Worm (Caenorhabditis elegans): Measurements from ENCODE around the gene Y37E11B.6.
A peak's percentile ranks its signal among the peaks of the same experiment; 100 is the strongest.

Gene Y37E11B.6

DNA sequence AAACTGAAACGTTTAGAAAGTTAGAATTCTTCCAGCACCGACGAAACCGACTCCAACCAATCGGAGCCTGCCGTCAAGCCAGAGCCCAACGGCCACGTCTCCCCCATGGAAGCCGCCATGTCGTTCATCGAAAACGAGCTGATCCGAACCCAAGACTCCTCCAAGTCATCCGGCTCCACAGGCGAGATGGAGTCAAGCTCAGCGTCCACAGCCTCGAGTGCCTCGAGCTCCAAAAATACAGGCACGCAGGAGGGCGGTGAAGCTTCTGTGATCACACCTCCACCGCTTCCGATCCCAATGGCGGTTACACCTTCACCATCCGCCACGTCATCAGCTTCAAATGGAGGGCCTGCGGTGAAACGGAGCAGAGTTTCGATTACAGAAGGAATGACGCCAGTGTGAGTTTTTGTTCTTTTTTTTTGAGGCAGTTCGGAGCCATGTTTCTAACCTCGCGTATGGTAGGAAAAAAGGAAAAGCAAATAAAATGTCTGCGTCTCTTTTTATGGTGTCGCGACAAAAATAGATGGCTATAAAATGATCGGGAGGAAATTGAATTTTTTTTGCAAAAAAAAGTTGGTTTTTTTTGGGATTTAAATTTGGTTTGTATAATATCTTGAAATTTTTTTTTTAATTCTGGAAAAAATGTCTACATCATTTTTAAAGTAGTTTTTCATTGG, 39.3 kb upstream of the Y37E11B.6 start:
- TF ChIP-seq lin-15B (tag; optimal IDR thresholded peaks at IDR 0.05) (peak; percentile 40), pha-4 (tag; optimal IDR thresholded peaks at IDR 0.05) (peak; percentile 52), nhr-25 (tag; optimal IDR thresholded peaks at IDR 0.05) (no peak)

DNA sequence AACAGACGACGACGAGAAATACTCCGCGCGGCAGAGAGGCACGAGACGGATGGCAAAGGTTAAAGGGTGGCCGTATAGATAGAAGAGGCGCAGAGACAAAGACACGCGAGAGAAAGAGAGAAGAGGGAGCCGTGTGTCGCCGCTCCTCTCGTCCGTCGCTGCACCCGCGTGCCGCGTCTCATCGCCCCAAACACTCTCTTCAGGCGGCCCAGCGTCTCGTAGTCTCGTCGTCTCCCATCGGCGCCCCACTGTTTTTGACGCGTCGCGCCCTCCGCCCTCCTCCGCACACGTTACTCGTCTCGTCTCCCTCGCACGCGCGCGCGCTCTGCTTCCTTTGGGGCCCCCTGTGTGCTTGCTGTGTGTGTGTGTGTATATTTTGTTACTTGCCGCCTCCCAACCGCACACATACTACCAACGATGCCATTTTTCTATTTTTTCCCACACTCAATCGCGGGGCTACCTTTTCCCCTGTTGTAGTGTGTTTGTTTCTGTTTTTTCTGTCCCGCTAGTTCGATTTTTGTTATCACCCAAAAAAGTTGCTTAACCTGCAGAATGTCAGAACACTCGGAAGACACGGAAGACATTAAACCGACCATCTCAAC, 37.5 kb upstream of the Y37E11B.6 start, which contains the start of gene madf-9:
Gene madf-9, plus strand, starts transcription at position 552 of the 602 bp plus-strand sequence.
- TF ChIP-seq nhr-43 (tag; optimal IDR thresholded peaks at IDR 0.05; ENCODE audit: poor library complexity, severe bottlenecking) (peak; percentile 73), ama-1 (optimal IDR thresholded peaks at IDR 0.05) (no peak), nhr-23 (tag; optimal IDR thresholded peaks at IDR 0.05) (peak; percentile 28), unc-39 (tag; optimal IDR thresholded peaks at IDR 0.05) (no peak), lin-15B (tag; optimal IDR thresholded peaks at IDR 0.05) (peak; percentile 16), nhr-12 (tag; optimal IDR thresholded peaks at IDR 0.05) (no peak), pha-4 (tag; optimal IDR thresholded peaks at IDR 0.05) (peak; percentile 49), mdl-1 (tag; optimal IDR thresholded peaks at IDR 0.05) (peak; percentile 65), hmg-11 (tag; optimal IDR thresholded peaks at IDR 0.05) (peak; percentile 99), nhr-25 (tag; optimal IDR thresholded peaks at IDR 0.05) (peak; percentile 35), R02D3.7 (tag; optimal IDR thresholded peaks at IDR 0.05) (peak; percentile 2), lin-39 (tag; optimal IDR thresholded peaks at IDR 0.05) (peak; percentile 64), nhr-67 (tag; optimal IDR thresholded peaks at IDR 0.05) (no peak), fos-1 (tag; optimal IDR thresholded peaks at IDR 0.05) (no peak), tbx-2 (tag; optimal IDR thresholded peaks at IDR 0.05) (peak; percentile 58), elt-2 (tag; optimal IDR thresholded peaks at IDR 0.05) (peak; percentile 43), jun-1 (tag; optimal IDR thresholded peaks at IDR 0.05) (peak; percentile 56), lsy-12 (tag; optimal IDR thresholded peaks at IDR 0.05) (peak; percentile 66), nfya-1 (tag; optimal IDR thresholded peaks at IDR 0.05; ENCODE audit: insufficient read depth) (peak; percentile 79), snpc-4 (tag; optimal IDR thresholded peaks at IDR 0.05) (peak; percentile 68), ceh-9 (tag; optimal IDR thresholded peaks at IDR 0.05) (no peak)

DNA sequence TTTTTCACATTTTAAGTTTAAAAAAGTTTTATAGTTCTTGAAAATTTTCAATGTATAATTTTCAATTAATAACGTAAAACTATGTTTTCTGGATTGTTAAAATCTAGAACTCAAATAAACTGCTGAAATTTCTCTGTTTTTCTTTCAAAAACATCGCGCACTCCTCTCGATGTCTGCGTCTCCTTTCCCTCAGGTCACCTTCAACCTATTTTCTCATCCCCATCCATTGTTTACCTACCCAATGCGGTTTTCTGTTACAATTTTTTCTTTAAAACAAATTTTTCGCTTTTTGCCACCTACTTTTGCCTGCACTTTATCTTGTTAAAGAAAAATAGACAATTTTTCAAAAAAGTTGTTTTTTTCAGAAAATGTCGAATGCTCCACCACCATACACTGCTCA, 34.1 kb upstream of the Y37E11B.6 start, which contains the start of gene ZC416.2:
Gene ZC416.2, plus strand, starts transcription at position 366 of the 400 bp plus-strand sequence.
- TF ChIP-seq egl-5 (tag; optimal IDR thresholded peaks at IDR 0.05): no peak
- peak; percentile 39 for TF ChIP-seq hmg-11 (tag; optimal IDR thresholded peaks at IDR 0.05)
- TF ChIP-seq nhr-67 (tag; optimal IDR thresholded peaks at IDR 0.05): no peak
- no peak for TF ChIP-seq nhr-25 (tag; optimal IDR thresholded peaks at IDR 0.05)
- TF ChIP-seq pha-4 (tag; optimal IDR thresholded peaks at IDR 0.05): peak; percentile 89
- no peak for TF ChIP-seq lin-39 (tag; optimal IDR thresholded peaks at IDR 0.05)
- no peak for TF ChIP-seq skn-1 (tag; optimal IDR thresholded peaks at IDR 0.05)
- peak; percentile 4 for TF ChIP-seq nfya-1 (tag; optimal IDR thresholded peaks at IDR 0.05; ENCODE audit: insufficient read depth)

DNA sequence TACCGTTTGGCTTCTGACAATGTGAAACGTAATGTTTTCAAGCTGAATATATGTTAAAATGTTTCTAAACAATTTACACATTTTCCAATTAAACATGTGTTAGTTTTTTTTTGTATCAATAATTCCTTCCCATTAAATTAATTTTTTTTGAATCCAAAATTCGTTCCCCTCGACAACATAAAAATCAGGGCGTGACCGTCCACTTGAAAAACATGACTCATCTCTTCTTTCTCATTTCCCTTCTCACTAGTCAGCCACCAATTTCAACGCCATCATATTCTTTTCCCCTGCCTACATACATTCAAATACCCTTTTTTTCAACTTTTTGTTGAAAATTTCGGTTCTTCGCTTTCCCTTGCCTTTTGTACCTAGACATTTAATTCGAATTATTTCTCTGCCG, 33.4 kb upstream of the Y37E11B.6 start:
- TF ChIP-seq eor-1 (tag; optimal IDR thresholded peaks at IDR 0.05) (no peak), ceh-16 (tag; optimal IDR thresholded peaks at IDR 0.05) (no peak), fkh-10 (GFP tag; optimal IDR thresholded peaks at IDR 0.05) (no peak), nhr-76 (tag; optimal IDR thresholded peaks at IDR 0.05) (no peak), sea-2 (GFP tag; optimal IDR thresholded peaks at IDR 0.05) (no peak), elt-1 (tag; optimal IDR thresholded peaks at IDR 0.05) (no peak), ZK546.5 (tag; optimal IDR thresholded peaks at IDR 0.05) (no peak), tbx-2 (tag; optimal IDR thresholded peaks at IDR 0.05) (no peak), hmg-11 (tag; optimal IDR thresholded peaks at IDR 0.05) (no peak), ceh-82 (tag; optimal IDR thresholded peaks at IDR 0.05) (no peak), nhr-237 (tag; optimal IDR thresholded peaks at IDR 0.05) (no peak), lsy-12 (tag; optimal IDR thresholded peaks at IDR 0.05) (no peak)

Data from whole organism, L3 larva.